Worm (Caenorhabditis elegans) whole organism, young adult: ENCODE results near the gene npp-26.
"Not testable (repeated sequence)": the region's sequence is repeated elsewhere in the genome, so short reads cannot be mapped to it uniquely, and the experiment has no call there.

Experiments
- F23B12.7 ChIP-seq: sonication (generic microtip); optimal IDR thresholded peaks from 2 replicates; lab custom pipeline; 2017; ENCODE audit warnings: missing genetic modification characterization, mild to moderate bottlenecking, missing compliant biosample characterization, antibody characterized with exemption, moderate library complexity; ENCODE audit not compliant: insufficient read depth
- F39B2.1 ChIP-seq: fragments of 200-800 bp; sonication (Bioruptor generic); IDR thresholded peaks from 2 replicates; pipeline ENCODE4 v1.3.6; 2022; ENCODE audit warnings: missing genetic modification reagents, missing genetic modification characterization, missing compliant biosample characterization
- F57A8.1 ChIP-seq: fragments of 200-800 bp; sonication (Bioruptor generic); optimal IDR thresholded peaks from 2 replicates; lab custom pipeline; 2018; ENCODE audit warnings: mild to moderate bottlenecking, missing genetic modification characterization, moderate library complexity, missing compliant biosample characterization
- attf-6 ChIP-seq: fragments of 200-800 bp; sonication (Bioruptor generic); IDR thresholded peaks from 2 replicates; pipeline ENCODE4 v1.3.6; 2022; ENCODE audit warnings: missing genetic modification reagents, missing genetic modification characterization, missing compliant biosample characterization
- egrh-3 ChIP-seq: fragments of 200-800 bp; sonication (Bioruptor generic); IDR thresholded peaks from 2 replicates; pipeline ENCODE4 v1.3.6; 2022; ENCODE audit warnings: missing genetic modification reagents, missing genetic modification characterization, missing compliant biosample characterization
- lin-26 ChIP-seq: fragments of 200-800 bp; sonication (Bioruptor generic); IDR thresholded peaks from 2 replicates; pipeline ENCODE4 v1.3.6; 2022; ENCODE audit warnings: missing genetic modification reagents, missing genetic modification characterization, missing compliant biosample characterization
- sea-2 ChIP-seq: fragments of 200-800 bp; sonication (Bioruptor generic); IDR thresholded peaks from 2 replicates; pipeline ENCODE4 v1.3.6; 2022; ENCODE audit warnings: missing genetic modification characterization, missing compliant biosample characterization
- zim-3 ChIP-seq: sonication (generic microtip); optimal IDR thresholded peaks from 2 replicates; lab custom pipeline; 2017; ENCODE audit warnings: mild to moderate bottlenecking, missing genetic modification characterization, moderate library complexity, missing compliant biosample characterization

DNA sequence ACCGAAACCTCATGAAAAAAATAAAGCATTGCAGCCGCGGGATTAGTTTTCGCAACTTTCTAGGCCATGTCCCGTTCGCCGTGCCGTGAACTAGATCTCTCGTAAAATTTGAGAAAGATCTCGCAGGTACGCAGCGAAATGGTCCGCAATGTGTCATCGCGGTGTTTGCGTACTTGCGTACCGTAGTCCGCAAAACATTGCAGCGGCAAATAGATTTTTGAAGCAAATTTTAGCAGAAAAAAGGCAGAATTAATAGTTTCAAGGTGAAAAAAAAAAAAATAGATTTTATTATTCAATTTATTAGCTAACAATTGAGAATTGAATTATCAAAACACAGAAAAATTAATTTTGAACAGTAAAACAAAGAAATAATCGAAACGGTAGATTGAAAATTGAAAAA is 36.6 kb upstream of the npp-26 start:
- not testable (repeated sequence) for TF ChIP-seq attf-6 (GFP tag; lab: Robert Waterston, UW); F23B12.7 (tag; lab: Kevin White, UChicago); zim-3 (tag; lab: Kevin White, UChicago)
- TF ChIP-seq F57A8.1 (GFP tag; lab: Kevin White, UChicago) (peak; percentile 54), F39B2.1 (GFP tag; lab: Robert Waterston, UW) (peak; percentile 83; the same call in 1 of the 2 replicates), egrh-3 (GFP tag; lab: Robert Waterston, UW) (peak; percentile 94), lin-26 (peak; percentile 97), sea-2 (GFP tag; lab: Robert Waterston, UW) (peak; percentile 100)
